Worm (Caenorhabditis elegans): ENCODE measurements around the gene F44B9.10.

Gene F44B9.10

ce11 chrIII:8043784-8044183 lies 10.3 kb upstream of the F44B9.10 start (continued):
- peak; percentile 95 for TF ChIP-seq chd-7 (tag; optimal IDR thresholded peaks at IDR 0.05)
- TF ChIP-seq pha-4 (tag; optimal IDR thresholded peaks at IDR 0.05), result peak; percentile 95
- TF ChIP-seq die-1 (tag; optimal IDR thresholded peaks at IDR 0.05), result peak; percentile 97
- TF ChIP-seq lin-26 (GFP tag; IDR thresholded peaks at IDR 0.05), result peak; percentile 97
- TF ChIP-seq atf-7 (tag; optimal IDR thresholded peaks at IDR 0.05), result no peak
- no peak for TF ChIP-seq hlh-26 (GFP tag; conservative IDR thresholded peaks at IDR 0.05)
- TF ChIP-seq B0336.3 (GFP tag; IDR thresholded peaks at IDR 0.05), result peak; percentile 90; the same call in 1 of the 2 replicates
- peak; percentile 96 for TF ChIP-seq Y53F4B.3 (GFP tag; IDR thresholded peaks at IDR 0.05)
- TF ChIP-seq tbp1 (GFP tag; optimal IDR thresholded peaks at IDR 0.05), result peak; percentile 80
- peak; percentile 92 for TF ChIP-seq mxl-1 (tag; optimal IDR thresholded peaks at IDR 0.05)
- TF ChIP-seq F52B5.7 (tag; optimal IDR thresholded peaks at IDR 0.05), result no peak
- peak; percentile 94 for TF ChIP-seq attf-3 (GFP tag; conservative IDR thresholded peaks at IDR 0.05)
- no peak for TF ChIP-seq bed-1 (GFP tag; IDR thresholded peaks at IDR 0.05)
- TF ChIP-seq Y53G8AR.9 (GFP tag; conservative IDR thresholded peaks at IDR 0.05), result peak; percentile 92
- TF ChIP-seq snpc-3.4 (tag; optimal IDR thresholded peaks at IDR 0.05), result peak; percentile 91
- no peak for TF ChIP-seq zfh-2 (GFP tag; conservative IDR thresholded peaks at IDR 0.05)
- TF ChIP-seq lag-1 (GFP tag; IDR thresholded peaks at IDR 0.05), result no peak
- TF ChIP-seq ZK185.1 (tag; optimal IDR thresholded peaks at IDR 0.05; ENCODE audit: poor library complexity, severe bottlenecking), result peak; percentile 98
- TF ChIP-seq F23B12.7 (tag; optimal IDR thresholded peaks at IDR 0.05; ENCODE audit: insufficient read depth), result peak; percentile 99
- TF ChIP-seq sea-2 (GFP tag; IDR thresholded peaks at IDR 0.05), result no peak
- peak; percentile 91 for TF ChIP-seq lsl-1 (GFP tag; optimal IDR thresholded peaks at IDR 0.05)
- peak; percentile 99 for TF ChIP-seq nhr-80 (tag; optimal IDR thresholded peaks at IDR 0.05)
- TF ChIP-seq nfya-1 (tag; optimal IDR thresholded peaks at IDR 0.05; ENCODE audit: borderline replicate concordance, insufficient read depth), result no peak
- no peak for TF ChIP-seq nhr-179 (tag; optimal IDR thresholded peaks at IDR 0.05)
- TF ChIP-seq madf-3 (GFP tag; IDR thresholded peaks at IDR 0.05), result peak; percentile 96
- TF ChIP-seq tlf-1 (GFP tag; optimal IDR thresholded peaks at IDR 0.05), result peak; percentile 93
- peak; percentile 83 for TF ChIP-seq snpc-4 (GFP tag; optimal IDR thresholded peaks at IDR 0.05)
- TF ChIP-seq snpc-4 (tag; optimal IDR thresholded peaks at IDR 0.05), result peak; percentile 86 to 90 (median 89)
- TF ChIP-seq efl-1 (GFP tag; optimal IDR thresholded peaks at IDR 0.05), result peak; percentile 83
- peak; percentile 52 for TF ChIP-seq mes-4 (tag; optimal IDR thresholded peaks at IDR 0.05)
- TF ChIP-seq hlh-12 (tag; optimal IDR thresholded peaks at IDR 0.05), result peak; percentile 24
- no peak for TF ChIP-seq fkh-3 (tag; optimal IDR thresholded peaks at IDR 0.05)
- TF ChIP-seq K12H6.12 (tag; optimal IDR thresholded peaks at IDR 0.05), result peak; percentile 99
- peak; percentile 83 for TF ChIP-seq ceh-40 (GFP tag; IDR thresholded peaks at IDR 0.05)
- peak; percentile 71 for TF ChIP-seq hsf-1 (GFP tag; IDR thresholded peaks at IDR 0.05)
- TF ChIP-seq aptf-3 (GFP tag; IDR thresholded peaks at IDR 0.05), result peak; percentile 55; the same call in 1 of the 2 replicates
- TF ChIP-seq F57A8.1 (GFP tag; optimal IDR thresholded peaks at IDR 0.05), result no peak
- peak; percentile 98 for TF ChIP-seq aptf-2 (GFP tag; conservative IDR thresholded peaks at IDR 0.05)
- TF ChIP-seq snpc-1.1 (tag; optimal IDR thresholded peaks at IDR 0.05; ENCODE audit: insufficient read depth), result peak; percentile 78
- peak; percentile 100 for TF ChIP-seq ztf-28 (GFP tag; IDR thresholded peaks at IDR 0.05)
- TF ChIP-seq nhr-27 (tag; optimal IDR thresholded peaks at IDR 0.05), result no peak
- peak; percentile 93 for TF ChIP-seq ekl-4 (GFP tag; IDR thresholded peaks at IDR 0.05)
- peak; percentile 95; the same call in 1 of the 2 replicates for TF ChIP-seq K11D2.4 (GFP tag; IDR thresholded peaks at IDR 0.05)
- peak; percentile 51 for TF ChIP-seq B0261.1 (tag; optimal IDR thresholded peaks at IDR 0.05)
- TF ChIP-seq egrh-3 (GFP tag; IDR thresholded peaks at IDR 0.05), result peak; percentile 90
- TF ChIP-seq ceh-27 (GFP tag; optimal IDR thresholded peaks at IDR 0.05), result peak; percentile 100
- TF ChIP-seq ccch-3 (GFP tag; optimal IDR thresholded peaks at IDR 0.05), result peak; percentile 100
- peak; percentile 99 for TF ChIP-seq let-526 (GFP tag; IDR thresholded peaks at IDR 0.05)
- TF ChIP-seq xnd-1 (tag; optimal IDR thresholded peaks at IDR 0.05), result no peak

Data from whole organism, young adult.